In genomic region chrX:1523277-1523676, dm6 we compare ENCODE assay signal across 5 fruit fly cellular contexts.
A peak's percentile ranks its signal among the peaks of the same experiment; 100 is the strongest.
TF ChIP-seq lines count a peak whose summit lies in the region.

No protein-coding gene starts in this region.

- peak; percentile 73 to 87 for TF ChIP-seq CTCF in S2 (optimal IDR thresholded peaks at IDR 0.05; lab: Kevin White, UChicago)
- TF ChIP-seq CTCF in whole organism, embryonic (GFP tag; optimal IDR thresholded peaks at IDR 0.05; lab: Kevin White, UChicago): peak; percentile 92

TF ChIP-seq in whole organism, embryonic, 481 proteins besides CTCF, POLR2A, EP300 and RAD21:
- TF ChIP-seq Myb (GFP tag; optimal IDR thresholded peaks at IDR 0.05; lab: Kevin White, UChicago) (peak; percentile 69), CG31224 (GFP tag; IDR thresholded peaks at IDR 0.05; lab: Robert Waterston, UW) (peak; percentile 41; the same call in 1 of the 2 replicates), Dip2 (GFP tag; IDR thresholded peaks at IDR 0.05; lab: Robert Waterston, UW) (peak; percentile 87), CG10979 (tag; optimal IDR thresholded peaks at IDR 0.05; lab: Kevin White, UChicago) (peak; percentile 79)

TF ChIP-seq in whole organism, prepupa, 60 proteins besides CTCF, POLR2A, EP300 and RAD21:
- TF ChIP-seq Eip78C (GFP tag; lab: Kevin White, UChicago): peak; percentile 6

TF ChIP-seq in whole organism, pupa, 21 proteins besides CTCF, POLR2A, EP300 and RAD21:
- TF ChIP-seq EcR (GFP tag; optimal IDR thresholded peaks at IDR 0.05; lab: Kevin White, UChicago): peak; percentile 83

TF ChIP-seq in whole organism, wandering third instar larva, 38 proteins besides CTCF, POLR2A, EP300 and RAD21:
- TF ChIP-seq Myc (optimal IDR thresholded peaks at IDR 0.05; lab: Kevin White, UChicago): peak; percentile 45
